Fruit fly (Drosophila melanogaster) whole organism, wandering third instar larva: Measurements from ENCODE around the gene Ufd1.

Source experiments
- Jra ChIP-seq: sonication (Bioruptor generic); optimal IDR thresholded peaks from 2 replicates; lab custom pipeline; 2016; ENCODE audit warnings: missing biosample characterization, missing genetic modification characterization
- lola ChIP-seq: fragments of >200 bp; optimal IDR thresholded peaks from 2 replicates; lab custom pipeline; 2017; ENCODE audit warnings: missing biosample characterization, missing genetic modification characterization
- pan ChIP-seq: fragments of >200 bp; optimal IDR thresholded peaks from 2 replicates; lab custom pipeline; 2017

dm6 chr3L:11117733-11118132 is 5.3 kb downstream of the Ufd1 start:
- TF ChIP-seq Jra (GFP tag; lab: Kevin White, UChicago) (no peak), lola (GFP tag; lab: Kevin White, UChicago) (no peak), pan (lab: Kevin White, UChicago) (no peak)
